Fruit fly (Drosophila melanogaster): ENCODE results near the gene Nuak.

Gene Nuak

dm6 chr3R:10356563-10357363, 92.7 kb downstream of the Nuak start (continued):
- TF ChIP-seq CG10147 (GFP tag; optimal IDR thresholded peaks at IDR 0.05) (peak; percentile 67), CG17186 (GFP tag; optimal IDR thresholded peaks at IDR 0.05) (no peak), unc-4 (GFP tag; IDR thresholded peaks at IDR 0.05; ENCODE audit: partially characterized antibody) (no peak), org-1 (GFP tag; optimal IDR thresholded peaks at IDR 0.05) (peak; percentile 82), dati (GFP tag; IDR thresholded peaks at IDR 0.05) (no peak), Kr (GFP tag; optimal IDR thresholded peaks at IDR 0.05) (no peak), emc (GFP tag; optimal IDR thresholded peaks at IDR 0.05) (no peak), pnt (GFP tag; optimal IDR thresholded peaks at IDR 0.05) (peak; percentile 54), zen2 (GFP tag; IDR thresholded peaks at IDR 0.05; ENCODE audit: partially characterized antibody) (no peak), CG11504 (tag; optimal IDR thresholded peaks at IDR 0.05) (peak; percentile 98), ftz-f1 (GFP tag; optimal IDR thresholded peaks at IDR 0.05) (no peak), CG4424 (GFP tag; optimal IDR thresholded peaks at IDR 0.05) (peak; percentile 85), CG14441 (GFP tag; IDR thresholded peaks at IDR 0.05) (no peak), B-H2 (GFP tag; optimal IDR thresholded peaks at IDR 0.05) (no peak), ERR (GFP tag; optimal IDR thresholded peaks at IDR 0.05) (peak; percentile 32), wdn (GFP tag; IDR thresholded peaks at IDR 0.05) (no peak), CG13296 (GFP tag; optimal IDR thresholded peaks at IDR 0.05) (peak; percentile 73), CG18599 (GFP tag; optimal IDR thresholded peaks at IDR 0.05) (peak; percentile 90), prd (optimal IDR thresholded peaks at IDR 0.05) (no peak), prd (GFP tag; IDR thresholded peaks at IDR 0.05) (no peak), crc (GFP tag; optimal IDR thresholded peaks at IDR 0.05) (peak; percentile 55), dmrt11E (tag; optimal IDR thresholded peaks at IDR 0.05) (peak; percentile 88), CG4617 (GFP tag; optimal IDR thresholded peaks at IDR 0.05; ENCODE audit: borderline replicate concordance) (peak; percentile 56), tap (tag; optimal IDR thresholded peaks at IDR 0.05) (peak; percentile 83), Dp (GFP tag; optimal IDR thresholded peaks at IDR 0.05) (no peak), CG6854 (GFP tag; optimal IDR thresholded peaks at IDR 0.05) (peak; percentile 81), Optix (GFP tag; IDR thresholded peaks at IDR 0.05) (no peak), sisA (GFP tag; IDR thresholded peaks at IDR 0.05) (no peak), Atf-2 (GFP tag; optimal IDR thresholded peaks at IDR 0.05) (peak; percentile 77), Meics (GFP tag; optimal IDR thresholded peaks at IDR 0.05) (peak; percentile 78), CG18011 (GFP tag; optimal IDR thresholded peaks at IDR 0.05) (peak; percentile 46), Rx (GFP tag; IDR thresholded peaks at IDR 0.05) (no peak), repo (GFP tag; optimal IDR thresholded peaks at IDR 0.05) (peak; percentile 37), H2.0 (GFP tag; IDR thresholded peaks at IDR 0.05) (no peak; the same call in 1 of the 2 replicates), CG12219 (GFP tag; optimal IDR thresholded peaks at IDR 0.05) (peak; percentile 77), her (GFP tag; optimal IDR thresholded peaks at IDR 0.05) (peak; percentile 65), ttk (GFP tag; IDR thresholded peaks at IDR 0.05) (no peak), Trl (optimal IDR thresholded peaks at IDR 0.05) (peak in 1 of 2 experiments; percentile 65), Trl (GFP tag; optimal IDR thresholded peaks at IDR 0.05) (peak; percentile 58), Ets97D (GFP tag; optimal IDR thresholded peaks at IDR 0.05) (peak; percentile 45), sqz (GFP tag; optimal IDR thresholded peaks at IDR 0.05) (peak; percentile 84), Dek (tag; optimal IDR thresholded peaks at IDR 0.05) (peak; percentile 84), CG2678 (tag; optimal IDR thresholded peaks at IDR 0.05) (peak; percentile 90), sob (GFP tag; IDR thresholded peaks at IDR 0.05) (no peak), Dbx (GFP tag; IDR thresholded peaks at IDR 0.05) (no peak), Hmx (GFP tag; optimal IDR thresholded peaks at IDR 0.05) (peak; percentile 61), D19B (GFP tag; optimal IDR thresholded peaks at IDR 0.05) (peak; percentile 61), row (GFP tag; IDR thresholded peaks at IDR 0.05) (no peak), kay (GFP tag; optimal IDR thresholded peaks at IDR 0.05) (peak; percentile 63), fru (optimal IDR thresholded peaks at IDR 0.05) (no peak), CG34422 (GFP tag; IDR thresholded peaks at IDR 0.05) (no peak)

Measured in whole organism, embryonic.